Worm (Caenorhabditis elegans) whole organism, young adult: ENCODE measurements around the gene tufm-1.

Source experiments
- B0035.1 ChIP-seq: sonication (generic microtip); optimal IDR thresholded peaks from 2 replicates; lab custom pipeline; 2016; ENCODE audit warnings: missing genetic modification characterization, mild to moderate bottlenecking, missing compliant biosample characterization, missing genotype, missing genetic modification reagents
- B0336.3 ChIP-seq: fragments of 200-800 bp; sonication (Bioruptor generic); IDR thresholded peaks from 2 replicates; pipeline ENCODE4 v1.3.6; 2022; ENCODE audit warnings: missing genetic modification characterization, missing compliant biosample characterization
- F23B12.7 ChIP-seq: sonication (generic microtip); optimal IDR thresholded peaks from 2 replicates; lab custom pipeline; 2017; ENCODE audit warnings: missing genetic modification characterization, mild to moderate bottlenecking, missing compliant biosample characterization, antibody characterized with exemption, moderate library complexity; ENCODE audit not compliant: insufficient read depth
- F37B4.10 ChIP-seq: fragments of 200-800 bp; sonication (Bioruptor generic); IDR thresholded peaks from 2 replicates; pipeline ENCODE4 v1.3.6; 2022; ENCODE audit warnings: missing genetic modification characterization, missing compliant biosample characterization
- F55B11.4 ChIP-seq: sonication (generic microtip); optimal IDR thresholded peaks from 2 replicates; lab custom pipeline; 2016; ENCODE audit warnings: missing compliant biosample characterization, missing genetic modification characterization, borderline replicate concordance; ENCODE audit not compliant: insufficient read depth
- F57A8.1 ChIP-seq: fragments of 200-800 bp; sonication (Bioruptor generic); optimal IDR thresholded peaks from 2 replicates; lab custom pipeline; 2018; ENCODE audit warnings: mild to moderate bottlenecking, missing genetic modification characterization, moderate library complexity, missing compliant biosample characterization
- K11D2.4 ChIP-seq: fragments of 200-800 bp; sonication (Bioruptor generic); IDR thresholded peaks from 2 replicates; pipeline ENCODE4 v1.3.6; 2022; ENCODE audit warnings: missing genetic modification reagents, missing genetic modification characterization, missing compliant biosample characterization
- K12H6.12 ChIP-seq: fragments of 200-800 bp; sonication (Bioruptor generic); optimal IDR thresholded peaks from 2 replicates; lab custom pipeline; 2018; ENCODE audit warnings: mild to moderate bottlenecking, missing genetic modification characterization, missing compliant biosample characterization
- Y53F4B.3 ChIP-seq: fragments of 200-800 bp; sonication (Bioruptor generic); IDR thresholded peaks from 2 replicates; pipeline ENCODE4 v1.3.6; 2022; ENCODE audit warnings: missing genetic modification reagents, missing genetic modification characterization, missing compliant biosample characterization
- Y53G8AR.9 ChIP-seq: fragments of 200-800 bp; sonication (Bioruptor generic); conservative IDR thresholded peaks from 2 replicates; pipeline ENCODE4 v1.3.6; 2022; ENCODE audit warnings: missing genetic modification reagents, missing genetic modification characterization, missing compliant biosample characterization
- Y56A3A.18 ChIP-seq: fragments of 200-800 bp; sonication (Bioruptor generic); IDR thresholded peaks from 2 replicates; pipeline ENCODE4 v1.3.6; 2022; ENCODE audit warnings: missing genetic modification reagents, missing genetic modification characterization, missing compliant biosample characterization
- ZK185.1 ChIP-seq: sonication (generic microtip); optimal IDR thresholded peaks from 2 replicates; lab custom pipeline; 2016; ENCODE audit warnings: mild to moderate bottlenecking, missing genetic modification characterization, missing compliant biosample characterization; ENCODE audit not compliant: poor library complexity, severe bottlenecking
- attf-3 ChIP-seq: fragments of 200-800 bp; sonication (Bioruptor generic); conservative IDR thresholded peaks from 2 replicates; pipeline ENCODE4 v1.3.6; 2022; ENCODE audit warnings: missing genetic modification reagents, missing genetic modification characterization, missing compliant biosample characterization
- attf-6 ChIP-seq: fragments of 200-800 bp; sonication (Bioruptor generic); IDR thresholded peaks from 2 replicates; pipeline ENCODE4 v1.3.6; 2022; ENCODE audit warnings: missing genetic modification reagents, missing genetic modification characterization, missing compliant biosample characterization
- cebp-1 ChIP-seq, 2 experiments: fragments of 200-800 bp in 1 of 2; sonication (Bioruptor generic) in 1 of 2; sonication (generic microtip) in 1 of 2; IDR thresholded peaks in 1 of 2; optimal IDR thresholded peaks in 1 of 2; 2 replicates each; pipeline versions ENCODE4 v1.3.6 to Lab custom; 2017 to 2022; ENCODE audit warnings: missing compliant biosample characterization in 2 of 2, missing genetic modification characterization in 2 of 2, mild to moderate bottlenecking in 1 of 2, missing genetic modification reagents in 1 of 2, moderate library complexity in 1 of 2
- ceh-100 ChIP-seq: fragments of 200-800 bp; sonication (Bioruptor generic); IDR thresholded peaks from 2 replicates; pipeline ENCODE4 v1.3.6; 2022; ENCODE audit warnings: missing genetic modification reagents, missing genetic modification characterization, missing compliant biosample characterization
- ceh-58 ChIP-seq: fragments of 200-800 bp; sonication (Bioruptor generic); IDR thresholded peaks from 2 replicates; pipeline ENCODE4 v1.3.6; 2022; ENCODE audit warnings: missing genetic modification characterization, missing compliant biosample characterization
- die-1 ChIP-seq: sonication (generic microtip); optimal IDR thresholded peaks from 2 replicates; lab custom pipeline; 2016; ENCODE audit warnings: missing genotype, mild to moderate bottlenecking, missing genetic modification characterization, missing compliant biosample characterization
- dpl-1 ChIP-seq: fragments of 150-350 bp; optimal IDR thresholded peaks from 2 replicates; lab custom pipeline; 2014; ENCODE audit warnings: missing biosample characterization, missing genetic modification reagents, missing genetic modification characterization
- egl-18 ChIP-seq: fragments of 200-800 bp; sonication (Bioruptor generic); IDR thresholded peaks from 2 replicates; pipeline ENCODE4 v1.3.6; 2022; ENCODE audit warnings: missing genetic modification reagents, missing genetic modification characterization, missing compliant biosample characterization
- egrh-3 ChIP-seq: fragments of 200-800 bp; sonication (Bioruptor generic); IDR thresholded peaks from 2 replicates; pipeline ENCODE4 v1.3.6; 2022; ENCODE audit warnings: missing genetic modification reagents, missing genetic modification characterization, missing compliant biosample characterization
- ekl-4 ChIP-seq: fragments of 200-800 bp; sonication (Bioruptor generic); IDR thresholded peaks from 2 replicates; pipeline ENCODE4 v1.3.6; 2022; ENCODE audit warnings: missing genetic modification reagents, missing genetic modification characterization, missing compliant biosample characterization
- ets-4 ChIP-seq: fragments of 200-800 bp; sonication (Bioruptor generic); optimal IDR thresholded peaks from 2 replicates; lab custom pipeline; 2018; ENCODE audit warnings: mild to moderate bottlenecking, missing genetic modification characterization, missing compliant biosample characterization
- him-1 ChIP-seq: sonication (generic microtip); optimal IDR thresholded peaks from 2 replicates; lab custom pipeline; 2016; ENCODE audit warnings: missing genotype, missing genetic modification reagents, missing genetic modification characterization, missing compliant biosample characterization
- hlh-12 ChIP-seq: sonication (generic microtip); optimal IDR thresholded peaks from 2 replicates; lab custom pipeline; 2016; ENCODE audit warnings: missing genetic modification characterization, missing compliant biosample characterization
- hlh-26 ChIP-seq: fragments of 200-800 bp; sonication (Bioruptor generic); conservative IDR thresholded peaks from 2 replicates; pipeline ENCODE4 v1.3.6; 2022; ENCODE audit warnings: missing genetic modification reagents, missing genetic modification characterization, missing compliant biosample characterization
- hmg-20 ChIP-seq: fragments of 200-800 bp; sonication (Bioruptor generic); IDR thresholded peaks from 2 replicates; pipeline ENCODE4 v1.3.6; 2022; ENCODE audit warnings: missing genetic modification reagents, missing genetic modification characterization, missing compliant biosample characterization
- lag-1 ChIP-seq: fragments of 200-800 bp; sonication (Bioruptor generic); IDR thresholded peaks from 2 replicates; pipeline ENCODE4 v1.3.6; 2022; ENCODE audit warnings: missing genetic modification reagents, missing genetic modification characterization, missing compliant biosample characterization
- lin-26 ChIP-seq: fragments of 200-800 bp; sonication (Bioruptor generic); IDR thresholded peaks from 2 replicates; pipeline ENCODE4 v1.3.6; 2022; ENCODE audit warnings: missing genetic modification reagents, missing genetic modification characterization, missing compliant biosample characterization
- lin-35 ChIP-seq, 3 experiments: fragments of 150-350 bp in 2 of 3; sonication (generic microtip) in 1 of 3; optimal IDR thresholded peaks; 2 replicates each; lab custom pipeline; 2014 to 2018; ENCODE audit warnings: missing biosample characterization in 3 of 3, missing genetic modification characterization in 3 of 3, missing genetic modification reagents in 3 of 3
- lsl-1 ChIP-seq: fragments of 200-800 bp; sonication (Bioruptor generic); optimal IDR thresholded peaks from 2 replicates; lab custom pipeline; 2018; ENCODE audit warnings: mild to moderate bottlenecking, missing genetic modification characterization, moderate library complexity, missing compliant biosample characterization
- madf-10 ChIP-seq: sonication (generic microtip); optimal IDR thresholded peaks from 2 replicates; lab custom pipeline; 2016; ENCODE audit warnings: mild to moderate bottlenecking, missing genetic modification characterization, missing compliant biosample characterization
- mxl-1 ChIP-seq: sonication (generic microtip); optimal IDR thresholded peaks from 2 replicates; lab custom pipeline; 2016; ENCODE audit warnings: missing genetic modification characterization, missing compliant biosample characterization
- nfyb-1 ChIP-seq: fragments of 200-800 bp; sonication (Bioruptor generic); IDR thresholded peaks from 2 replicates; pipeline ENCODE4 v1.3.6; 2022; ENCODE audit warnings: missing genetic modification reagents, missing genetic modification characterization, missing compliant biosample characterization
- nhr-179 ChIP-seq: sonication (generic microtip); optimal IDR thresholded peaks from 2 replicates; lab custom pipeline; 2016; ENCODE audit warnings: mild to moderate bottlenecking, missing genetic modification characterization, missing compliant biosample characterization
- nhr-80 ChIP-seq: sonication (generic microtip); optimal IDR thresholded peaks from 2 replicates; lab custom pipeline; 2016; ENCODE audit warnings: missing genetic modification characterization, missing compliant biosample characterization
- pbrm-1 ChIP-seq: fragments of 200-800 bp; sonication (Bioruptor generic); IDR thresholded peaks from 2 replicates; pipeline ENCODE4 v1.3.6; 2022; ENCODE audit warnings: missing genetic modification reagents, missing genetic modification characterization, missing compliant biosample characterization
- rcor-1 ChIP-seq: fragments of 200-800 bp; sonication (Bioruptor generic); IDR thresholded peaks from 2 replicates; pipeline ENCODE4 v1.3.6; 2022; ENCODE audit warnings: missing genetic modification reagents, missing genetic modification characterization, missing compliant biosample characterization
- repo-1 ChIP-seq: sonication (generic microtip); optimal IDR thresholded peaks from 2 replicates; lab custom pipeline; 2017; ENCODE audit warnings: mild to moderate bottlenecking, missing genetic modification characterization, missing compliant biosample characterization
- snpc-4 ChIP-seq, 5 experiments: fragments of 150-350 bp in 1 of 5; sonication (generic microtip) in 4 of 5; optimal IDR thresholded peaks; 2 replicates each; lab custom pipeline; 2014 to 2018; ENCODE audit warnings: missing genetic modification characterization in 5 of 5, missing biosample characterization in 3 of 5, antibody characterized with exemption in 2 of 5, mild to moderate bottlenecking in 2 of 5, missing compliant biosample characterization in 2 of 5, missing genotype in 2 of 5, moderate library complexity in 2 of 5, missing genetic modification reagents in 1 of 5
- unc-130 ChIP-seq: sonication (generic microtip); optimal IDR thresholded peaks from 2 replicates; lab custom pipeline; 2016; ENCODE audit warnings: missing genetic modification reagents, missing genetic modification characterization, missing compliant biosample characterization
- ztf-3 ChIP-seq: fragments of 200-800 bp; sonication (Bioruptor generic); optimal IDR thresholded peaks from 2 replicates; lab custom pipeline; 2018; ENCODE audit warnings: mild to moderate bottlenecking, missing genetic modification characterization, missing compliant biosample characterization

tufm-1 gene

ce11 chrIII:2841856-2842373, 27.1 kb upstream of the tufm-1 start, which contains the start of gene H34I24.2:
Gene H34I24.2 (plus strand): TSS chrIII:2842044.
- TF ChIP-seq him-1 (tag; lab: Kevin White, UChicago) (no peak), ets-4 (GFP tag; lab: Kevin White, UChicago) (peak; percentile 1), Y53F4B.3 (GFP tag; lab: Robert Waterston, UW) (no peak), F23B12.7 (no peak), F37B4.10 (no peak), nhr-179 (no peak), nhr-80 (tag; lab: Kevin White, UChicago) (peak; percentile 55), ztf-3 (GFP tag; lab: Kevin White, UChicago) (no peak), ceh-100 (no peak)

- no peak for TF ChIP-seq snpc-4 (GFP tag; optimal IDR thresholded peaks at IDR 0.05; lab: Kevin White, UChicago)
- TF ChIP-seq snpc-4 (tag; optimal IDR thresholded peaks at IDR 0.05; lab: Kevin White, UChicago) = peak in 2 of 4 experiments; percentile 60 to 81
- TF ChIP-seq B0336.3 (GFP tag; lab: Robert Waterston, UW) = no peak
These were observed 26.2 kb upstream of the tufm-1 start, which contains the start of gene Y71H2AR.2 for ce11 chrIII:2840877-2841540. Gene Y71H2AR.2 (minus strand): TSS chrIII:2840927.

ce11 chrIII:2836339-2836738, 21.6 kb upstream of the tufm-1 start, which contains the start of gene josd-1:
Gene josd-1 (plus strand): TSS chrIII:2836639.
- TF ChIP-seq F57A8.1 (GFP tag; lab: Kevin White, UChicago) (no peak), lin-35 (GFP tag; optimal IDR thresholded peaks at IDR 0.05; lab: Kevin White, UChicago) (no peak), die-1 (no peak), nfyb-1 (no peak), hlh-12 (tag; lab: Kevin White, UChicago) (no peak), B0336.3 (GFP tag; lab: Robert Waterston, UW) (no peak), hmg-20 (no peak), unc-130 (GFP tag; lab: Kevin White, UChicago) (no peak), dpl-1 (GFP tag; lab: Kevin White, UChicago) (no peak), repo-1 (tag; lab: Kevin White, UChicago) (no peak), K11D2.4 (GFP tag; lab: Robert Waterston, UW) (no peak), attf-3 (no peak), lin-26 (GFP tag; lab: Robert Waterston, UW) (no peak), cebp-1 (GFP tag; IDR thresholded peaks at IDR 0.05; lab: Robert Waterston, UW) (no peak), cebp-1 (tag; optimal IDR thresholded peaks at IDR 0.05; lab: Kevin White, UChicago) (no peak), B0035.1 (no peak), K12H6.12 (tag; lab: Kevin White, UChicago) (no peak)

- TF ChIP-seq ZK185.1 (tag; lab: Kevin White, UChicago) (no peak), attf-6 (GFP tag; lab: Robert Waterston, UW) (no peak), mxl-1 (tag; lab: Kevin White, UChicago) (no peak), B0336.3 (GFP tag; lab: Robert Waterston, UW) (no peak), hmg-20 (no peak), snpc-4 (GFP tag; optimal IDR thresholded peaks at IDR 0.05; lab: Kevin White, UChicago) (no peak), snpc-4 (tag; optimal IDR thresholded peaks at IDR 0.05; lab: Kevin White, UChicago) (no peak), Y53G8AR.9 (GFP tag; lab: Robert Waterston, UW) (no peak), rcor-1 (GFP tag; lab: Robert Waterston, UW) (no peak), hlh-26 (GFP tag; lab: Robert Waterston, UW) (no peak), egrh-3 (GFP tag; lab: Robert Waterston, UW) (no peak), egl-18 (GFP tag; lab: Robert Waterston, UW) (no peak), ceh-58 (GFP tag; lab: Robert Waterston, UW) (no peak), lsl-1 (GFP tag; lab: Kevin White, UChicago) (no peak), pbrm-1 (GFP tag; lab: Robert Waterston, UW) (no peak), madf-10 (tag; lab: Kevin White, UChicago) (no peak), Y56A3A.18 (GFP tag; lab: Robert Waterston, UW) (no peak), lag-1 (GFP tag; lab: Robert Waterston, UW) (no peak), F55B11.4 (no peak), ekl-4 (GFP tag; lab: Robert Waterston, UW) (no peak)
These were observed 20.2 kb upstream of the tufm-1 start for ce11 chrIII:2834998-2835397.
